Fruit fly (Drosophila melanogaster) whole organism, embryonic: ENCODE data around the gene Pif1B.

Experiments
- C15 ChIP-seq: fragments of 200-800 bp; sonication (Bioruptor generic); IDR thresholded peaks from 3 replicates; pipeline ENCODE4 v1.3.6; 2022; ENCODE audit warnings: missing biosample characterization, missing genetic modification characterization
- CG17912 ChIP-seq: fragments of 200-800 bp; sonication (Bioruptor generic); optimal IDR thresholded peaks from 2 replicates; lab custom pipeline; 2018; ENCODE audit warnings: missing biosample characterization, mild to moderate bottlenecking, missing genetic modification characterization
- CG32532 ChIP-seq: fragments of 200-800 bp; sonication (Bioruptor generic); IDR thresholded peaks from 2 replicates; pipeline ENCODE4 v1.3.6; 2022; ENCODE audit warnings: missing biosample characterization, missing genetic modification characterization
- CG7556 ChIP-seq: fragments of 200-800 bp; sonication (Bioruptor generic); optimal IDR thresholded peaks from 2 replicates; lab custom pipeline; 2017; ENCODE audit warnings: missing biosample characterization, mild to moderate bottlenecking, missing genetic modification characterization
- CG8359 ChIP-seq: fragments of 200-800 bp; sonication (Bioruptor generic); optimal IDR thresholded peaks from 2 replicates; lab custom pipeline; 2017; ENCODE audit warnings: missing biosample characterization, mild to moderate bottlenecking, missing genetic modification characterization, borderline replicate concordance
- CHES-1-like ChIP-seq: fragments of 200-800 bp; sonication (Bioruptor generic); optimal IDR thresholded peaks from 2 replicates; lab custom pipeline; 2016; ENCODE audit warnings: missing biosample characterization, missing genetic modification characterization
- Sry-δ ChIP-seq: fragments of 200-800 bp; sonication (Bioruptor generic); optimal IDR thresholded peaks from 2 replicates; lab custom pipeline; 2016; ENCODE audit warnings: missing biosample characterization, missing genetic modification characterization
- chn ChIP-seq: fragments of 200-800 bp; sonication (Bioruptor generic); optimal IDR thresholded peaks from 2 replicates; lab custom pipeline; 2016; ENCODE audit warnings: missing biosample characterization, missing genetic modification characterization
- ewg ChIP-seq: fragments of 200-800 bp; sonication (Bioruptor generic); optimal IDR thresholded peaks from 3 replicates; lab custom pipeline; 2017; ENCODE audit warnings: mild to moderate bottlenecking, missing biosample characterization, missing genetic modification reagents, missing genetic modification characterization
- gcm2 ChIP-seq: fragments of 200-800 bp; sonication (Bioruptor generic); optimal IDR thresholded peaks from 2 replicates; lab custom pipeline; 2016; ENCODE audit warnings: missing biosample characterization, missing genetic modification characterization
- ro ChIP-seq: fragments of 200-800 bp; sonication (Bioruptor generic); IDR thresholded peaks from 2 replicates; pipeline ENCODE4 v1.3.6; 2022; ENCODE audit warnings: missing biosample characterization, missing genetic modification characterization
- slbo ChIP-seq: fragments of 200-800 bp; sonication (Bioruptor generic); IDR thresholded peaks from 2 replicates; pipeline ENCODE4 v1.3.6; 2022; ENCODE audit warnings: missing biosample characterization, missing genetic modification characterization

dm6 chr3R:8794384-8794783, 6.6 kb downstream of the Pif1B start, which contains the start of gene Ir85a:
- TF ChIP-seq gcm2 (GFP tag; lab: Kevin White, UChicago) = no peak
- no peak for TF ChIP-seq C15 (GFP tag; lab: Robert Waterston, UW)
- TF ChIP-seq ro (GFP tag; lab: Robert Waterston, UW) = no peak
- no peak for TF ChIP-seq CG8359 (GFP tag; lab: Kevin White, UChicago)
- TF ChIP-seq Sry-δ (GFP tag; lab: Kevin White, UChicago) = no peak
- no peak for TF ChIP-seq CHES-1-like (GFP tag; lab: Kevin White, UChicago)
- no peak for TF ChIP-seq ewg
- no peak for TF ChIP-seq CG32532
- no peak for TF ChIP-seq slbo (GFP tag; lab: Robert Waterston, UW)
- TF ChIP-seq chn (GFP tag; lab: Kevin White, UChicago) = no peak
- no peak for TF ChIP-seq CG7556
- TF ChIP-seq CG17912 = no peak
